Worm (Caenorhabditis elegans): Measurements from ENCODE around the gene T23F2.4.

T23F2.4 gene

ce11 chrX:5512707-5513106, 2.2 kb downstream of the T23F2.4 start:
- TF ChIP-seq nhr-77 (tag; optimal IDR thresholded peaks at IDR 0.05) (peak; percentile 4), jun-1 (tag; optimal IDR thresholded peaks at IDR 0.05) (no peak), ama-1 (optimal IDR thresholded peaks at IDR 0.05) (no peak), tbx-2 (tag; optimal IDR thresholded peaks at IDR 0.05) (peak; percentile 2), nhr-47 (tag; optimal IDR thresholded peaks at IDR 0.05) (peak; percentile 7), nhr-71 (tag; optimal IDR thresholded peaks at IDR 0.05) (peak; percentile 48), nhr-11 (tag; optimal IDR thresholded peaks at IDR 0.05) (no peak), lin-14 (GFP tag; optimal IDR thresholded peaks at IDR 0.05) (peak; percentile 60), fkh-8 (tag; optimal IDR thresholded peaks at IDR 0.05) (peak; percentile 89), lin-35 (GFP tag; optimal IDR thresholded peaks at IDR 0.05) (no peak), C16A3.4 (tag; optimal IDR thresholded peaks at IDR 0.05) (no peak), F16B12.6 (tag; optimal IDR thresholded peaks at IDR 0.05) (no peak), ztf-4 (tag; optimal IDR thresholded peaks at IDR 0.05) (no peak), swsn-7 (tag; optimal IDR thresholded peaks at IDR 0.05) (peak; percentile 9), alr-1 (tag; optimal IDR thresholded peaks at IDR 0.05; ENCODE audit: borderline replicate concordance) (no peak), mab-9 (GFP tag; IDR thresholded peaks at IDR 0.05) (no peak), nhr-12 (tag; optimal IDR thresholded peaks at IDR 0.05) (no peak), nhr-20 (tag; optimal IDR thresholded peaks at IDR 0.05) (no peak), elt-2 (tag; optimal IDR thresholded peaks at IDR 0.05) (no peak), tlp-1 (tag; optimal IDR thresholded peaks at IDR 0.05) (no peak), lin-15B (tag; optimal IDR thresholded peaks at IDR 0.05) (no peak)

- TF ChIP-seq hlh-4 (tag; optimal IDR thresholded peaks at IDR 0.05), result no peak
- TF ChIP-seq tbx-2 (tag; optimal IDR thresholded peaks at IDR 0.05), result no peak
- TF ChIP-seq snu-23 (GFP tag; optimal IDR thresholded peaks at IDR 0.05), result no peak
- no peak for TF ChIP-seq ets-5 (GFP tag; IDR thresholded peaks at IDR 0.05)
- no peak for TF ChIP-seq C04F5.9 (tag; optimal IDR thresholded peaks at IDR 0.05)
- no peak for TF ChIP-seq mef-2 (tag; optimal IDR thresholded peaks at IDR 0.05)
- no peak for TF ChIP-seq vab-15 (tag; optimal IDR thresholded peaks at IDR 0.05)
Observed at ce11 chrX:5512227-5512626, 2.7 kb downstream of the T23F2.4 start, which contains the start of gene T23F2.3. T23F2.3 (minus strand) TSS chrX:5512327.

- no peak for TF ChIP-seq pqm-1 (tag; optimal IDR thresholded peaks at IDR 0.05)
- TF ChIP-seq Y116A8C.19 (tag; optimal IDR thresholded peaks at IDR 0.05; ENCODE audit: borderline replicate concordance), result no peak
- no peak for TF ChIP-seq tlp-1 (tag; optimal IDR thresholded peaks at IDR 0.05)
- TF ChIP-seq mdl-1 (tag; optimal IDR thresholded peaks at IDR 0.05), result no peak
- TF ChIP-seq unc-98 (GFP tag; IDR thresholded peaks at IDR 0.05), result no peak
- TF ChIP-seq ceh-88 (GFP tag; IDR thresholded peaks at IDR 0.05), result no peak
- peak; percentile 43 for TF ChIP-seq lin-14 (GFP tag; optimal IDR thresholded peaks at IDR 0.05)
- no peak for TF ChIP-seq nhr-19 (GFP tag; conservative IDR thresholded peaks at IDR 0.05)
- no peak for TF ChIP-seq egl-13 (tag; optimal IDR thresholded peaks at IDR 0.05)
- TF ChIP-seq unc-62 (GFP tag; optimal IDR thresholded peaks at IDR 0.05), result no peak
- no peak for TF ChIP-seq efl-1 (optimal IDR thresholded peaks at IDR 0.05)
- TF ChIP-seq efl-1 (GFP tag; optimal IDR thresholded peaks at IDR 0.05 in 1 of 2), result no peak
- TF ChIP-seq ztf-11 (tag; optimal IDR thresholded peaks at IDR 0.05), result no peak
- TF ChIP-seq ceh-63 (GFP tag; optimal IDR thresholded peaks at IDR 0.05), result no peak
- peak; percentile 17 for TF ChIP-seq nhr-71 (tag; optimal IDR thresholded peaks at IDR 0.05)
- TF ChIP-seq lin-35 (GFP tag; optimal IDR thresholded peaks at IDR 0.05), result no peak
- TF ChIP-seq nhr-85 (tag), result no peak
- TF ChIP-seq vab-15 (tag; optimal IDR thresholded peaks at IDR 0.05), result no peak
- peak; percentile 24 for TF ChIP-seq rnt-1 (tag; optimal IDR thresholded peaks at IDR 0.05)
- no peak for TF ChIP-seq nhr-76 (tag; optimal IDR thresholded peaks at IDR 0.05)
- no peak for TF ChIP-seq fos-1 (tag; optimal IDR thresholded peaks at IDR 0.05)
- TF ChIP-seq ets-5 (GFP tag; IDR thresholded peaks at IDR 0.05), result no peak
- TF ChIP-seq nhr-90 (tag; optimal IDR thresholded peaks at IDR 0.05; ENCODE audit: poor library complexity), result no peak
- TF ChIP-seq unc-86 (tag; optimal IDR thresholded peaks at IDR 0.05), result no peak
Observed at ce11 chrX:5509114-5509877, 5.6 kb downstream of the T23F2.4 start.

All from whole organism, L1 larva.